Fruit fly (Drosophila melanogaster): ENCODE measurements around the gene Polr2A.

Polr2A gene

DNA sequence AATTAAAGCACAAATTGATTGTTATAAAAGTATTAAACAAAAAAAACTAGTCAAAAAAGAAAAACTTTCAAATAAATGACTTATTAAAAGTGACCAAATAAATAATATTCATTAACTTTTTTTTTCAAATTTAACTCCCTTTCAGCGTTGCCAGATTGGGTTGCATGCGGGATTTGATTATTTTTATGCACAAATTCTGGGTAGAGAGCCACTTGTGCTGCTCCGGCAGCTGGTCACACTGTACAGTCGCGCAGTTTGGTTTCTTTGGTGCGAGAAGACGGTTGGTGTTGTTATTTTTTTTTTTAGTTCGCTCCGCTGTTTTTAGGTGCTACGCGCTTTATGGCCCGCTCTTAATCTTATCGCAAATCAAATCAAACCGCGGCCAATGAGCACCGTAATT is 29.5 kb upstream of the Polr2A start, which contains the start of gene rho-4:
Gene rho-4 (plus strand): TSS at position 250 of the 400 bp plus-strand sequence.
- 0 out of 2 replicates have a peak, but pooled peaks have one; percentile 28 for TF ChIP-seq CG42726 (GFP tag; IDR thresholded peaks at IDR 0.05; ENCODE audit: partially characterized antibody)
- peak; percentile 45; the same call in 1 of the 2 replicates for TF ChIP-seq amos (GFP tag; IDR thresholded peaks at IDR 0.05; ENCODE audit: partially characterized antibody)
- TF ChIP-seq CG3847 (GFP tag; IDR thresholded peaks at IDR 0.05), result peak; percentile 73
- TF ChIP-seq CG11085 (GFP tag; IDR thresholded peaks at IDR 0.05), result peak; percentile 36; the same call in 1 of the 2 replicates
- TF ChIP-seq CG16813 (GFP tag; IDR thresholded peaks at IDR 0.05; ENCODE audit: partially characterized antibody), result 0 out of 3 replicates have a peak, but pooled peaks have one; percentile 12
- 0 out of 4 replicates have a peak, but pooled peaks have one; percentile 2 for TF ChIP-seq Gug (GFP tag; IDR thresholded peaks at IDR 0.05)
- peak; percentile 42 for TF ChIP-seq MBD-R2 (GFP tag; IDR thresholded peaks at IDR 0.05)
- TF ChIP-seq CG32532 (GFP tag; IDR thresholded peaks at IDR 0.05), result peak; percentile 26; the same call in 1 of the 2 replicates
- peak; percentile 53 for TF ChIP-seq gfzf (GFP tag; optimal IDR thresholded peaks at IDR 0.05)
- TF ChIP-seq Dref (GFP tag; IDR thresholded peaks at IDR 0.05), result peak; percentile 45
- 0 out of 2 replicates have a peak, but pooled peaks have one; percentile 29 for TF ChIP-seq CG32772 (GFP tag; IDR thresholded peaks at IDR 0.05)
- TF ChIP-seq Rfx (GFP tag; IDR thresholded peaks at IDR 0.05), result peak; percentile 26; the same call in 1 of the 2 replicates
- TF ChIP-seq ken (GFP tag; IDR thresholded peaks at IDR 0.05), result 0 out of 3 replicates have a peak, but pooled peaks have one; percentile 20
- TF ChIP-seq Myb (GFP tag; optimal IDR thresholded peaks at IDR 0.05), result peak; percentile 16
- TF ChIP-seq vvl (GFP tag; IDR thresholded peaks at IDR 0.05), result peak; percentile 20; the same call in 1 of the 2 replicates
- TF ChIP-seq ci (GFP tag; IDR thresholded peaks at IDR 0.05), result peak; percentile 39; the same call in 1 of the 3 replicates
- TF ChIP-seq E2f2 (GFP tag; IDR thresholded peaks at IDR 0.05), result peak; percentile 82
- TF ChIP-seq row (GFP tag; IDR thresholded peaks at IDR 0.05), result peak; percentile 38; the same call in 2 of the 3 replicates
- TF ChIP-seq CG13287 (GFP tag; IDR thresholded peaks at IDR 0.05; ENCODE audit: partially characterized antibody), result peak; percentile 47; the same call in 1 of the 2 replicates
- TF ChIP-seq Jarid2 (GFP tag; optimal IDR thresholded peaks at IDR 0.05), result peak; percentile 44
- peak; percentile 39 for TF ChIP-seq grn (GFP tag; optimal IDR thresholded peaks at IDR 0.05)
- 0 out of 2 replicates have a peak, but pooled peaks have one; percentile 23 for TF ChIP-seq sob (GFP tag; IDR thresholded peaks at IDR 0.05)
- TF ChIP-seq Scr (GFP tag; IDR thresholded peaks at IDR 0.05; ENCODE audit: partially characterized antibody), result 0 out of 2 replicates have a peak, but pooled peaks have one; percentile 28
- TF ChIP-seq zfh1 (GFP tag; IDR thresholded peaks at IDR 0.05), result 0 out of 3 replicates have a peak, but pooled peaks have one; percentile 6
- TF ChIP-seq CG6791 (GFP tag; IDR thresholded peaks at IDR 0.05; ENCODE audit: partially characterized antibody), result 0 out of 3 replicates have a peak, but pooled peaks have one; percentile 10

DNA sequence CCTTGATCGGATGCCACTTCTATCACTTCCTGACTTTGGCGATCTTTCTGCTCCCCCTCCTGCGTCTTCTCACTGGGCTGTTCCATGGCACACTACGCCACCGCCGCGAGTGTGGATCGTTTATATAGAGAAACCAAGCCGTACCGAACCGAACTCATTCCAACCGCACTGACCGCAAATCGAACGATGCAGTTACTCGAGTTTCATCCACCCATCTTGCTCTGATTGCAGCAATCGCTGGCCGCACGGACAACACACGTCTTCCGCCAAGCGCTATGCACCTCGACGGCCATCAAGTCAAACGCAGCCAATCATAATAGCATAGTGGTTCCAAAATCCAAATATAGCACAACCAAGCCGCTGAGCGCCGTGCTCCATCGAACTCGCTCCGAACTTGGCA is 13.9 kb upstream of the Polr2A start, which contains the start of gene pkm:
Gene pkm (minus strand): TSS at position 101 of the 400 bp plus-strand sequence.
- TF ChIP-seq cato (GFP tag; optimal IDR thresholded peaks at IDR 0.05; ENCODE audit: borderline replicate concordance) (no peak), Med (GFP tag) (peak; percentile 32)

DNA sequence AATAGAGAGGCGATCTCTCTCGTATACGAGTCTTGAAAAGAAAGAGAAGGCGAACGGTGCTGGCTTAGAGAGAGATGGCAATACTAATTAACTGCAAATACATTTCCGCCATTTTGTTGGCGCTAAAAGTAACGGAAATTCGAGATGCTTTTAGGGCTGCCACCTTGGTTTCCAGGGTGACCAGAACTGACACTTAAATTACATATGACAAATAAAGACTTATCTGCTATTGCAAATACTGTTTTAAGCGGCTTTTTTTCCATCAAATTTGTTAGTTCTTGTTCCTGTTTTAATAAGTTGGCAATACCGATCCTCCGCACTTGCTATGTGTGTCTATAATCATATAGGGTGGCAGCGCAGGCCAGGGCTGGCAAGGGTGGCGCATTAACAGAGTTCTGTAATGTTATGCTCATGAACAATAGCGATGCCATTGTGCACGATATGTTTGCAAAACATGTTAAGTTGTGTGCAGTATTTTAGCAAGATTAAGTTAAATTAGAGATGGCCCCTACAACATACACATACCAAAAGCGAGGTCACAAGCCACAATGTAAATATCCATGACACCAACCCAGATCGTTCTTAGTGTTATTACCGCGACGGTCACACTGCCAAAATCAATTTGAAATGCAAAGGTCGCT is 10.2 kb upstream of the Polr2A start, which contains the start of gene nod:
Gene nod (plus strand): TSS at position 573 of the 641 bp plus-strand sequence.
- TF ChIP-seq CG6175 (GFP tag; IDR thresholded peaks at IDR 0.05) (no peak), CG10979 (tag; optimal IDR thresholded peaks at IDR 0.05) (peak; percentile 48), Asciz (GFP tag; optimal IDR thresholded peaks at IDR 0.05) (no peak), Adf1 (GFP tag; IDR thresholded peaks at IDR 0.05) (peak; percentile 14; the same call in 1 of the 2 replicates), CG3281 (GFP tag; optimal IDR thresholded peaks at IDR 0.05) (peak; percentile 51), seq (GFP tag; IDR thresholded peaks at IDR 0.05) (peak; percentile 15; the same call in 1 of the 2 replicates), CG17359 (tag; optimal IDR thresholded peaks at IDR 0.05) (peak; percentile 69), fu2 (GFP tag; optimal IDR thresholded peaks at IDR 0.05) (peak; percentile 66), run (tag; optimal IDR thresholded peaks at IDR 0.05) (no peak), zfh1 (GFP tag; IDR thresholded peaks at IDR 0.05) (peak; percentile 64), vvl (GFP tag; IDR thresholded peaks at IDR 0.05) (peak; percentile 57), HLH54F (GFP tag; optimal IDR thresholded peaks at IDR 0.05) (peak; percentile 80), CG5953 (GFP tag; IDR thresholded peaks at IDR 0.05) (peak; percentile 32; the same call in 1 of the 2 replicates), rib (GFP tag; IDR thresholded peaks at IDR 0.05) (0 out of 2 replicates have a peak, but pooled peaks have one; percentile 30), Usf (GFP tag; optimal IDR thresholded peaks at IDR 0.05) (no peak), chif (GFP tag; optimal IDR thresholded peaks at IDR 0.05) (peak; percentile 21 to 52), CG1024 (GFP tag; IDR thresholded peaks at IDR 0.05) (no peak), E2f1 (GFP tag; IDR thresholded peaks at IDR 0.05) (peak; percentile 52; the same call in 1 of the 2 replicates), E2f2 (GFP tag; IDR thresholded peaks at IDR 0.05) (peak; percentile 83), chn (GFP tag; optimal IDR thresholded peaks at IDR 0.05) (peak; percentile 54), jing (GFP tag; optimal IDR thresholded peaks at IDR 0.05) (no peak), CG12155 (GFP tag; optimal IDR thresholded peaks at IDR 0.05) (peak; percentile 59)

Data from whole organism, embryonic.